Worm (Caenorhabditis elegans): ENCODE results near the gene abhd-3.2.
A peak's percentile ranks its signal among the peaks of the same experiment; 100 is the strongest.

ce11 chrX:1010627-1011452, 33.0 kb upstream of the abhd-3.2 start:
- TF ChIP-seq gei-17 (GFP tag; optimal IDR thresholded peaks at IDR 0.05) (peak; percentile 45), nfyb-1 (GFP tag; IDR thresholded peaks at IDR 0.05) (peak; percentile 48), ceh-91 (GFP tag; IDR thresholded peaks at IDR 0.05) (no peak)

Measured in whole organism, young adult.